Fruit fly (Drosophila melanogaster) whole organism, embryonic: ENCODE results near the gene mus301.

Experiments used
- Asciz ChIP-seq: fragments of 200-800 bp; sonication (Bioruptor generic); optimal IDR thresholded peaks from 2 replicates; lab custom pipeline; 2017; ENCODE audit warnings: missing biosample characterization, mild to moderate bottlenecking, missing genetic modification characterization, missing genetic modification reagents
- Atf-2 ChIP-seq: fragments of 200-800 bp; sonication (Bioruptor generic); optimal IDR thresholded peaks from 2 replicates; lab custom pipeline; 2016; ENCODE audit warnings: missing biosample characterization, missing genetic modification characterization
- CG11696 ChIP-seq: fragments of 200-800 bp; sonication (Bioruptor generic); IDR thresholded peaks from 2 replicates; pipeline ENCODE4 v1.3.6; 2022; ENCODE audit warnings: missing biosample characterization, missing genetic modification characterization
- CG12769 ChIP-seq: fragments of 200-800 bp; sonication (Bioruptor generic); optimal IDR thresholded peaks from 2 replicates; lab custom pipeline; 2019; ENCODE audit warnings: missing biosample characterization, mild to moderate bottlenecking, missing genetic modification characterization, moderate library complexity
- CG16863 ChIP-seq: fragments of 200-800 bp; sonication (Bioruptor generic); optimal IDR thresholded peaks from 3 replicates; lab custom pipeline; 2016; ENCODE audit warnings: missing biosample characterization, missing genetic modification characterization
- CG17568 ChIP-seq: fragments of 200-800 bp; sonication (Bioruptor generic); optimal IDR thresholded peaks from 2 replicates; lab custom pipeline; 2018; ENCODE audit warnings: missing biosample characterization, mild to moderate bottlenecking, missing genetic modification characterization, moderate library complexity
- CG1792 ChIP-seq: fragments of 200-800 bp; sonication (Bioruptor generic); optimal IDR thresholded peaks from 2 replicates; lab custom pipeline; 2016; ENCODE audit warnings: missing biosample characterization, missing genetic modification characterization
- CG2678 ChIP-seq: fragments of 200-800 bp; sonication (Bioruptor generic); optimal IDR thresholded peaks from 3 replicates; lab custom pipeline; 2019; ENCODE audit warnings: missing biosample characterization, mild to moderate bottlenecking, missing genetic modification characterization, moderate library complexity
- CG30020 ChIP-seq: fragments of 200-800 bp; optimal IDR thresholded peaks from 2 replicates; lab custom pipeline; 2019; ENCODE audit warnings: missing biosample characterization, mild to moderate bottlenecking, missing genetic modification characterization, moderate library complexity
- CG30403 ChIP-seq: fragments of 200-800 bp; sonication (Bioruptor generic); optimal IDR thresholded peaks from 3 replicates; lab custom pipeline; 2016; ENCODE audit warnings: missing biosample characterization, missing genetic modification characterization
- CG31441 ChIP-seq: fragments of 200-800 bp; sonication (Bioruptor generic); IDR thresholded peaks from 2 replicates; pipeline ENCODE4 v1.3.6; 2022; ENCODE audit warnings: missing biosample characterization, missing genetic modification characterization
- CG3847 ChIP-seq: fragments of 200-800 bp; sonication (Bioruptor generic); IDR thresholded peaks from 2 replicates; pipeline ENCODE4 v1.3.6; 2022; ENCODE audit warnings: missing biosample characterization, missing genetic modification characterization
- CG3995 ChIP-seq: fragments of 200-800 bp; sonication (Bioruptor generic); optimal IDR thresholded peaks from 3 replicates; lab custom pipeline; 2016; ENCODE audit warnings: missing biosample characterization, missing genetic modification characterization
- CG4282 ChIP-seq: fragments of 200-800 bp; sonication (Bioruptor generic); optimal IDR thresholded peaks from 2 replicates; lab custom pipeline; 2016; ENCODE audit warnings: missing biosample characterization, missing genetic modification characterization
- CG4820 ChIP-seq: fragments of 200-800 bp; sonication (Bioruptor generic); optimal IDR thresholded peaks from 3 replicates; lab custom pipeline; 2016; ENCODE audit warnings: missing biosample characterization, missing genetic modification characterization
- CG7372 ChIP-seq: fragments of 200-800 bp; sonication (Bioruptor generic); IDR thresholded peaks from 2 replicates; pipeline ENCODE4 v1.3.6; 2022; ENCODE audit warnings: missing biosample characterization, missing genetic modification characterization
- CG7963 ChIP-seq: fragments of 200-800 bp; sonication (Bioruptor generic); IDR thresholded peaks from 3 replicates; pipeline ENCODE4 v1.3.6; 2022; ENCODE audit warnings: missing biosample characterization, missing genetic modification characterization; ENCODE audit not compliant: partially characterized antibody
- CG8944 ChIP-seq: fragments of 200-800 bp; sonication (Bioruptor generic); optimal IDR thresholded peaks from 3 replicates; lab custom pipeline; 2016; ENCODE audit warnings: missing biosample characterization, missing genetic modification characterization
- CHES-1-like ChIP-seq: fragments of 200-800 bp; sonication (Bioruptor generic); optimal IDR thresholded peaks from 2 replicates; lab custom pipeline; 2016; ENCODE audit warnings: missing biosample characterization, missing genetic modification characterization
- Camta ChIP-seq: fragments of 200-800 bp; sonication (Bioruptor generic); optimal IDR thresholded peaks from 2 replicates; lab custom pipeline; 2016; ENCODE audit warnings: missing biosample characterization, missing genetic modification characterization
- Dad ChIP-seq: fragments of 200-800 bp; sonication (Bioruptor generic); optimal IDR thresholded peaks from 3 replicates; lab custom pipeline; 2016; ENCODE audit warnings: missing biosample characterization, missing genetic modification characterization
- Dbx ChIP-seq: fragments of 200-800 bp; sonication (Bioruptor generic); IDR thresholded peaks from 3 replicates; pipeline ENCODE4 v1.3.6; 2022; ENCODE audit warnings: missing biosample characterization, missing genetic modification characterization
- Dek ChIP-seq: fragments of 200-800 bp; sonication (Bioruptor generic); optimal IDR thresholded peaks from 3 replicates; lab custom pipeline; 2019; ENCODE audit warnings: missing biosample characterization, mild to moderate bottlenecking, missing genetic modification characterization, moderate library complexity
- Doc2 ChIP-seq: fragments of 200-800 bp; sonication (Bioruptor generic); IDR thresholded peaks from 2 replicates; pipeline ENCODE4 v1.3.6; 2022; ENCODE audit warnings: missing biosample characterization, missing genetic modification characterization
- Drgx ChIP-seq: fragments of 200-800 bp; sonication (Bioruptor generic); IDR thresholded peaks from 2 replicates; pipeline ENCODE4 v1.3.6; 2022; ENCODE audit warnings: missing biosample characterization, missing genetic modification characterization
- GATAe ChIP-seq: fragments of 200-800 bp; sonication (Bioruptor generic); conservative IDR thresholded peaks from 2 replicates; pipeline ENCODE4 v1.3.6; 2022; ENCODE audit warnings: missing biosample characterization, missing genetic modification characterization
- Mrtf ChIP-seq: fragments of 200-800 bp; sonication (Bioruptor generic); IDR thresholded peaks from 3 replicates; pipeline ENCODE4 v1.3.6; 2022; ENCODE audit warnings: missing biosample characterization, missing genetic modification characterization
- Sry-β ChIP-seq: fragments of 200-800 bp; sonication (Bioruptor generic); optimal IDR thresholded peaks from 2 replicates; lab custom pipeline; 2018; ENCODE audit warnings: missing biosample characterization, mild to moderate bottlenecking, missing genetic modification characterization, moderate library complexity
- Sry-δ ChIP-seq: fragments of 200-800 bp; sonication (Bioruptor generic); optimal IDR thresholded peaks from 2 replicates; lab custom pipeline; 2016; ENCODE audit warnings: missing biosample characterization, missing genetic modification characterization
- Xrp1 ChIP-seq: fragments of 200-800 bp; sonication (Bioruptor generic); IDR thresholded peaks from 2 replicates; pipeline ENCODE4 v1.3.6; 2022; ENCODE audit warnings: missing biosample characterization, missing genetic modification characterization
- ab ChIP-seq: fragments of 200-800 bp; sonication (Bioruptor generic); optimal IDR thresholded peaks from 2 replicates; lab custom pipeline; 2016; ENCODE audit warnings: missing biosample characterization, missing genetic modification characterization
- bab2 ChIP-seq: fragments of 200-800 bp; sonication (Bioruptor generic); optimal IDR thresholded peaks from 2 replicates; lab custom pipeline; 2016; ENCODE audit warnings: missing biosample characterization, missing genetic modification characterization
- btn ChIP-seq: fragments of 200-800 bp; sonication (Bioruptor generic); optimal IDR thresholded peaks from 2 replicates; lab custom pipeline; 2016; ENCODE audit warnings: missing biosample characterization, missing genetic modification characterization
- cato ChIP-seq: fragments of 200-800 bp; sonication (Bioruptor generic); optimal IDR thresholded peaks from 2 replicates; lab custom pipeline; 2016; ENCODE audit warnings: missing biosample characterization, missing genetic modification characterization, borderline replicate concordance
- disco-r ChIP-seq: fragments of 200-800 bp; sonication (Bioruptor generic); optimal IDR thresholded peaks from 2 replicates; lab custom pipeline; 2016; ENCODE audit warnings: missing biosample characterization, missing genetic modification characterization
- dm ChIP-seq: fragments of 200-800 bp; sonication (Bioruptor generic); optimal IDR thresholded peaks from 3 replicates; lab custom pipeline; 2016; ENCODE audit warnings: missing biosample characterization, missing genetic modification characterization
- exex ChIP-seq: fragments of 200-800 bp; sonication (Bioruptor generic); optimal IDR thresholded peaks from 4 replicates; lab custom pipeline; 2018; ENCODE audit warnings: missing biosample characterization, mild to moderate bottlenecking, missing genetic modification characterization, moderate library complexity
- eyg ChIP-seq: fragments of 200-800 bp; sonication (Bioruptor generic); optimal IDR thresholded peaks from 3 replicates; lab custom pipeline; 2016; ENCODE audit warnings: missing biosample characterization, missing genetic modification characterization
- fd96Cb ChIP-seq: fragments of 200-800 bp; sonication (Bioruptor generic); optimal IDR thresholded peaks from 2 replicates; lab custom pipeline; 2018; ENCODE audit warnings: missing biosample characterization, mild to moderate bottlenecking, missing genetic modification characterization, moderate library complexity
- gcm ChIP-seq: fragments of 200-800 bp; sonication (Bioruptor generic); optimal IDR thresholded peaks from 2 replicates; lab custom pipeline; 2019; ENCODE audit warnings: missing biosample characterization, mild to moderate bottlenecking, missing genetic modification characterization, moderate library complexity
- h ChIP-seq: fragments of >200 bp; optimal IDR thresholded peaks from 2 replicates; lab custom pipeline; 2017
- jigr1 ChIP-seq: fragments of 200-800 bp; sonication (Bioruptor generic); IDR thresholded peaks from 3 replicates; pipeline ENCODE4 v1.3.6; 2022; ENCODE audit warnings: missing biosample characterization, missing genetic modification characterization
- luna ChIP-seq: fragments of 200-800 bp; sonication (Bioruptor generic); optimal IDR thresholded peaks from 2 replicates; lab custom pipeline; 2016; ENCODE audit warnings: missing biosample characterization, missing genetic modification characterization
- ranshi ChIP-seq: fragments of 200-800 bp; sonication (Bioruptor generic); IDR thresholded peaks from 2 replicates; pipeline ENCODE4 v1.3.6; 2022; ENCODE audit warnings: missing biosample characterization, missing genetic modification characterization
- salm ChIP-seq: fragments of 200-800 bp; sonication (Bioruptor generic); optimal IDR thresholded peaks from 2 replicates; lab custom pipeline; 2018; ENCODE audit warnings: missing biosample characterization, mild to moderate bottlenecking, missing genetic modification characterization
- schlank ChIP-seq: fragments of 200-800 bp; sonication (Bioruptor generic); optimal IDR thresholded peaks from 2 replicates; lab custom pipeline; 2018; ENCODE audit warnings: missing biosample characterization, mild to moderate bottlenecking, missing genetic modification characterization
- ssp ChIP-seq: fragments of 200-800 bp; sonication (Bioruptor generic); IDR thresholded peaks from 2 replicates; pipeline ENCODE4 v1.3.6; 2022; ENCODE audit warnings: missing biosample characterization, missing genetic modification characterization
- twi ChIP-seq: fragments of 200-800 bp; optimal IDR thresholded peaks from 2 replicates; lab custom pipeline; 2019; ENCODE audit warnings: missing biosample characterization, mild to moderate bottlenecking, missing genetic modification characterization, moderate library complexity
- unpg ChIP-seq: fragments of 200-800 bp; sonication (Bioruptor generic); optimal IDR thresholded peaks from 3 replicates; lab custom pipeline; 2018; ENCODE audit warnings: missing biosample characterization, mild to moderate bottlenecking, missing genetic modification characterization, moderate library complexity

mus301 gene

dm6 chr3L:8185263-8186227 is 47.9 kb downstream of the mus301 start (continued):
- no peak for TF ChIP-seq jigr1 (GFP tag; lab: Robert Waterston, UW)
- TF ChIP-seq gcm (GFP tag; lab: Kevin White, UChicago): no peak
- TF ChIP-seq cato (GFP tag; lab: Kevin White, UChicago): no peak
- TF ChIP-seq salm: no peak
- peak; percentile 1 for TF ChIP-seq luna
- TF ChIP-seq CG8944 (GFP tag; lab: Kevin White, UChicago): peak; percentile 49
- TF ChIP-seq Doc2 (GFP tag; lab: Robert Waterston, UW): 0 out of 2 replicates have a peak, but pooled peaks have one; percentile 32
- no peak for TF ChIP-seq Sry-β
- peak; percentile 44 for TF ChIP-seq CHES-1-like
- TF ChIP-seq CG12769 (tag; lab: Kevin White, UChicago): peak; percentile 82
- peak; percentile 41; the same call in 1 of the 2 replicates for TF ChIP-seq Xrp1
- peak; percentile 23; the same call in 1 of the 2 replicates for TF ChIP-seq CG3847 (GFP tag; lab: Robert Waterston, UW)
- peak; percentile 30; the same call in 1 of the 2 replicates for TF ChIP-seq ranshi (GFP tag; lab: Robert Waterston, UW)
- TF ChIP-seq CG11696: 0 out of 2 replicates have a peak, but pooled peaks have one; percentile 8
- peak; percentile 51 for TF ChIP-seq CG31441 (GFP tag; lab: Robert Waterston, UW)
- TF ChIP-seq twi (tag; lab: Kevin White, UChicago): no peak
- TF ChIP-seq Dad (GFP tag; lab: Kevin White, UChicago): no peak
- TF ChIP-seq Mrtf (GFP tag; lab: Robert Waterston, UW): no peak
- no peak for TF ChIP-seq CG4282
- no peak for TF ChIP-seq h (lab: Kevin White, UChicago)
- peak; percentile 69 for TF ChIP-seq Atf-2 (GFP tag; lab: Kevin White, UChicago)
- no peak for TF ChIP-seq Asciz
- peak; percentile 12 for TF ChIP-seq Camta (GFP tag; lab: Kevin White, UChicago)
- peak; percentile 71; the same call in 1 of the 2 replicates for TF ChIP-seq GATAe (GFP tag; lab: Robert Waterston, UW)
- TF ChIP-seq CG17568 (GFP tag; lab: Kevin White, UChicago): no peak
- peak; percentile 59 for TF ChIP-seq eyg (GFP tag; lab: Kevin White, UChicago)
- TF ChIP-seq CG30020 (tag; lab: Kevin White, UChicago): no peak
- no peak for TF ChIP-seq dm
- TF ChIP-seq CG4820: peak; percentile 33
- peak; percentile 16 for TF ChIP-seq btn (GFP tag; lab: Kevin White, UChicago)
- peak; percentile 68 for TF ChIP-seq CG3995 (GFP tag; lab: Kevin White, UChicago)

- TF ChIP-seq ssp (GFP tag; lab: Robert Waterston, UW): peak; percentile 83
- peak; percentile 58 for TF ChIP-seq Sry-δ
- TF ChIP-seq ab (GFP tag; lab: Kevin White, UChicago): peak; percentile 67
- no peak for TF ChIP-seq schlank (tag; lab: Kevin White, UChicago)
- no peak for TF ChIP-seq disco-r (GFP tag; lab: Kevin White, UChicago)
- TF ChIP-seq CG7372: peak; percentile 89
- peak; percentile 77 for TF ChIP-seq fd96Cb (tag; lab: Kevin White, UChicago)
- peak; percentile 86 for TF ChIP-seq Dbx
- TF ChIP-seq CG30403 (GFP tag; lab: Kevin White, UChicago): peak; percentile 93
- TF ChIP-seq exex (tag; lab: Kevin White, UChicago): peak; percentile 50
- TF ChIP-seq Drgx (GFP tag; lab: Robert Waterston, UW): peak; percentile 84
- TF ChIP-seq CG2678 (tag; lab: Kevin White, UChicago): peak; percentile 84
- peak; percentile 71 for TF ChIP-seq unpg (GFP tag; lab: Kevin White, UChicago)
- peak; percentile 36 for TF ChIP-seq CG1792 (GFP tag; lab: Kevin White, UChicago)
- peak; percentile 79 for TF ChIP-seq bab2 (GFP tag; lab: Kevin White, UChicago)
- no peak for TF ChIP-seq CG17568 (GFP tag; lab: Kevin White, UChicago)
- TF ChIP-seq CG16863 (GFP tag; lab: Kevin White, UChicago): peak; percentile 51
- TF ChIP-seq CG7963 (GFP tag; lab: Robert Waterston, UW): peak; percentile 34; the same call in 1 of the 3 replicates
- peak; percentile 87 for TF ChIP-seq Dek (tag; lab: Kevin White, UChicago)
These were observed 49.2 kb downstream of the mus301 start, which contains the start of the genes ERR and Atg18a for dm6 chr3L:8186627-8187396. Gene ERR, minus strand, starts transcription at chr3L:8186671. Gene Atg18a, plus strand, starts transcription at chr3L:8186857.
